Fruit fly (Drosophila melanogaster) whole organism, embryonic: ENCODE data around the gene CG5805.

Experiments
- Ada2b ChIP-seq: fragments of 200-800 bp; sonication (Bioruptor generic); IDR thresholded peaks from 2 replicates; pipeline ENCODE4 v1.3.6; 2022; ENCODE audit warnings: missing biosample characterization, missing genetic modification characterization
- CG10321 ChIP-seq: fragments of 200-800 bp; sonication (Bioruptor generic); IDR thresholded peaks from 2 replicates; pipeline ENCODE4 v1.3.6; 2022; ENCODE audit warnings: missing biosample characterization, missing genetic modification characterization
- CG10462 ChIP-seq: fragments of 200-800 bp; sonication (Bioruptor generic); optimal IDR thresholded peaks from 2 replicates; lab custom pipeline; 2016; ENCODE audit warnings: missing biosample characterization, missing genetic modification characterization
- CG10565 ChIP-seq: fragments of 200-800 bp; sonication (Bioruptor generic); optimal IDR thresholded peaks from 3 replicates; lab custom pipeline; 2016; ENCODE audit warnings: missing biosample characterization, mild to moderate bottlenecking, missing genetic modification characterization
- CG11456 ChIP-seq: fragments of 200-800 bp; sonication (Bioruptor generic); IDR thresholded peaks from 3 replicates; pipeline ENCODE4 v1.3.6; 2022; ENCODE audit warnings: missing biosample characterization, missing genetic modification characterization
- CG12104 ChIP-seq: fragments of 200-800 bp; sonication (Bioruptor generic); optimal IDR thresholded peaks from 3 replicates; lab custom pipeline; 2016; ENCODE audit warnings: missing biosample characterization, missing genetic modification characterization
- CG17328 ChIP-seq: fragments of 200-800 bp; sonication (Bioruptor generic); IDR thresholded peaks from 2 replicates; pipeline ENCODE4 v1.3.6; 2022; ENCODE audit warnings: missing biosample characterization, missing genetic modification characterization
- CG17361 ChIP-seq: fragments of 200-800 bp; sonication (Bioruptor generic); IDR thresholded peaks from 3 replicates; pipeline ENCODE4 v1.3.6; 2022; ENCODE audit warnings: missing biosample characterization, missing genetic modification characterization
- CG3281 ChIP-seq: fragments of 200-800 bp; sonication (Bioruptor generic); optimal IDR thresholded peaks from 3 replicates; lab custom pipeline; 2017; ENCODE audit warnings: missing biosample characterization, mild to moderate bottlenecking, missing genetic modification characterization
- CG34376 ChIP-seq: fragments of 200-800 bp; sonication (Bioruptor generic); optimal IDR thresholded peaks from 2 replicates; lab custom pipeline; 2018; ENCODE audit warnings: missing biosample characterization, mild to moderate bottlenecking, missing genetic modification characterization
- CG3838 ChIP-seq: fragments of 200-800 bp; sonication (Bioruptor generic); optimal IDR thresholded peaks from 3 replicates; lab custom pipeline; 2016; ENCODE audit warnings: missing biosample characterization, missing genetic modification characterization
- CG7786 ChIP-seq: fragments of 200-800 bp; sonication (Bioruptor generic); optimal IDR thresholded peaks from 2 replicates; lab custom pipeline; 2016; ENCODE audit warnings: missing biosample characterization, missing genetic modification characterization
- CG9727 ChIP-seq: fragments of 200-800 bp; sonication (Bioruptor generic); optimal IDR thresholded peaks from 3 replicates; lab custom pipeline; 2017; ENCODE audit warnings: missing biosample characterization, mild to moderate bottlenecking, missing genetic modification characterization
- CG9876 ChIP-seq: fragments of 200-800 bp; sonication (Bioruptor generic); optimal IDR thresholded peaks from 2 replicates; lab custom pipeline; 2016; ENCODE audit warnings: missing biosample characterization, missing genetic modification characterization
- CTCF ChIP-seq: fragments of 200-800 bp; sonication (Bioruptor generic); optimal IDR thresholded peaks from 2 replicates; lab custom pipeline; 2017; ENCODE audit warnings: missing biosample characterization, mild to moderate bottlenecking, missing genetic modification characterization, moderate library complexity
- Camta ChIP-seq: fragments of 200-800 bp; sonication (Bioruptor generic); optimal IDR thresholded peaks from 2 replicates; lab custom pipeline; 2016; ENCODE audit warnings: missing biosample characterization, missing genetic modification characterization
- CrebB ChIP-seq: fragments of 200-800 bp; sonication (Bioruptor generic); optimal IDR thresholded peaks from 3 replicates; lab custom pipeline; 2018; ENCODE audit warnings: missing biosample characterization, mild to moderate bottlenecking, missing genetic modification characterization
- D ChIP-seq, 2 experiments: fragments of 200-800 bp in 1 of 2; fragments of >200 bp in 1 of 2; sonication (Bioruptor generic) in 1 of 2; optimal IDR thresholded peaks; 2 replicates in 1 of 2; 3 replicates in 1 of 2; lab custom pipeline; 2017; ENCODE audit warnings: mild to moderate bottlenecking in 1 of 2, missing biosample characterization in 1 of 2, missing genetic modification characterization in 1 of 2, missing genetic modification reagents in 1 of 2
- Dip3 ChIP-seq: fragments of 200-800 bp; sonication (Bioruptor generic); optimal IDR thresholded peaks from 3 replicates; lab custom pipeline; 2016; ENCODE audit warnings: missing biosample characterization, missing genetic modification characterization
- Dp ChIP-seq: fragments of 200-800 bp; sonication (Bioruptor generic); optimal IDR thresholded peaks from 2 replicates; lab custom pipeline; 2018; ENCODE audit warnings: missing biosample characterization, mild to moderate bottlenecking, missing genetic modification characterization, moderate library complexity
- ERR ChIP-seq: fragments of 200-800 bp; sonication (Bioruptor generic); optimal IDR thresholded peaks from 2 replicates; lab custom pipeline; 2016; ENCODE audit warnings: missing biosample characterization, missing genetic modification characterization
- HHEX ChIP-seq: fragments of 200-800 bp; sonication (Bioruptor generic); optimal IDR thresholded peaks from 3 replicates; lab custom pipeline; 2017; ENCODE audit warnings: missing biosample characterization, mild to moderate bottlenecking, missing genetic modification characterization, missing genetic modification reagents
- Hey ChIP-seq: fragments of 200-800 bp; sonication (Bioruptor generic); optimal IDR thresholded peaks from 3 replicates; lab custom pipeline; 2018; ENCODE audit warnings: missing biosample characterization, mild to moderate bottlenecking, missing genetic modification characterization
- Hr78 ChIP-seq, 2 experiments: fragments of 200-800 bp in 1 of 2; fragments of >200 bp in 1 of 2; sonication (Bioruptor generic) in 1 of 2; optimal IDR thresholded peaks; 2 replicates each; lab custom pipeline; 2017 to 2019; ENCODE audit warnings: missing biosample characterization in 2 of 2, missing genetic modification characterization in 2 of 2, mild to moderate bottlenecking in 1 of 2, moderate library complexity in 1 of 2
- Neu2 ChIP-seq: fragments of 200-800 bp; sonication (Bioruptor generic); optimal IDR thresholded peaks from 3 replicates; lab custom pipeline; 2016; ENCODE audit warnings: missing biosample characterization, missing genetic modification characterization, borderline replicate concordance
- Nf-YB ChIP-seq: fragments of 200-800 bp; sonication (Bioruptor generic); optimal IDR thresholded peaks from 3 replicates; lab custom pipeline; 2019; ENCODE audit warnings: missing biosample characterization, mild to moderate bottlenecking, missing genetic modification characterization, moderate library complexity
- NfI ChIP-seq: fragments of 200-800 bp; sonication (Bioruptor generic); optimal IDR thresholded peaks from 3 replicates; lab custom pipeline; 2018; ENCODE audit warnings: missing biosample characterization, mild to moderate bottlenecking, missing genetic modification characterization, moderate library complexity
- Rx ChIP-seq: fragments of 200-800 bp; sonication (Bioruptor generic); IDR thresholded peaks from 2 replicates; pipeline ENCODE4 v1.3.6; 2022; ENCODE audit warnings: missing biosample characterization, missing genetic modification characterization
- YL-1 ChIP-seq: fragments of 200-800 bp; sonication (Bioruptor generic); optimal IDR thresholded peaks from 3 replicates; lab custom pipeline; 2017; ENCODE audit warnings: missing biosample characterization, mild to moderate bottlenecking, missing genetic modification characterization
- ap ChIP-seq: fragments of 200-800 bp; sonication (Bioruptor generic); IDR thresholded peaks from 2 replicates; pipeline ENCODE4 v1.3.6; 2022; ENCODE audit warnings: missing biosample characterization, missing genetic modification characterization
- bigmax ChIP-seq: fragments of 200-800 bp; sonication (Bioruptor generic); optimal IDR thresholded peaks from 2 replicates; lab custom pipeline; 2018; ENCODE audit warnings: missing biosample characterization, mild to moderate bottlenecking, missing genetic modification characterization
- ci ChIP-seq: fragments of 200-800 bp; sonication (Bioruptor generic); IDR thresholded peaks from 3 replicates; pipeline ENCODE4 v1.3.6; 2022; ENCODE audit warnings: missing biosample characterization, missing genetic modification characterization
- dm ChIP-seq: fragments of 200-800 bp; sonication (Bioruptor generic); optimal IDR thresholded peaks from 3 replicates; lab custom pipeline; 2016; ENCODE audit warnings: missing biosample characterization, missing genetic modification characterization
- dpn ChIP-seq, 2 experiments: fragments of 200-800 bp; sonication (Bioruptor generic); optimal IDR thresholded peaks; 3 replicates each; lab custom pipeline; 2016; ENCODE audit warnings: missing biosample characterization in 2 of 2, missing genetic modification characterization in 2 of 2
- ems ChIP-seq: fragments of 200-800 bp; sonication (Bioruptor generic); optimal IDR thresholded peaks from 3 replicates; lab custom pipeline; 2016; ENCODE audit warnings: missing biosample characterization, missing genetic modification characterization
- gsb-n ChIP-seq: fragments of 200-800 bp; sonication (Bioruptor generic); optimal IDR thresholded peaks from 3 replicates; lab custom pipeline; 2018; ENCODE audit warnings: missing biosample characterization, mild to moderate bottlenecking, missing genetic modification characterization
- hkb ChIP-seq, 2 experiments: fragments of 200-800 bp in 1 of 2; fragments of >200 bp in 1 of 2; sonication (Bioruptor generic) in 1 of 2; IDR thresholded peaks in 1 of 2; optimal IDR thresholded peaks in 1 of 2; 2 replicates each; pipeline versions ENCODE4 v1.3.6 to Lab custom; 2017 to 2022; ENCODE audit warnings: missing biosample characterization in 1 of 2, missing genetic modification characterization in 1 of 2
- klu ChIP-seq: fragments of 200-800 bp; sonication (Bioruptor generic); IDR thresholded peaks from 2 replicates; pipeline ENCODE4 v1.3.6; 2022; ENCODE audit warnings: missing biosample characterization, missing genetic modification characterization
- kni ChIP-seq: fragments of 200-800 bp; sonication (Bioruptor generic); optimal IDR thresholded peaks from 3 replicates; lab custom pipeline; 2017; ENCODE audit warnings: mild to moderate bottlenecking, missing biosample characterization, missing genetic modification reagents, missing genetic modification characterization
- lola ChIP-seq, 3 experiments: fragments of >200 bp in 2 of 3; fragments of 200-800 bp in 1 of 3; sonication (Bioruptor generic) in 1 of 3; optimal IDR thresholded peaks; 2 replicates each; lab custom pipeline; 2017 to 2019; ENCODE audit warnings: missing biosample characterization in 3 of 3, missing genetic modification characterization in 3 of 3, mild to moderate bottlenecking in 1 of 3, moderate library complexity in 1 of 3
- nau ChIP-seq: fragments of 200-800 bp; sonication (Bioruptor generic); optimal IDR thresholded peaks from 3 replicates; lab custom pipeline; 2017; ENCODE audit warnings: missing biosample characterization, mild to moderate bottlenecking, missing genetic modification characterization, missing genetic modification reagents
- nerfin-1 ChIP-seq: fragments of 200-800 bp; sonication (Bioruptor generic); optimal IDR thresholded peaks from 3 replicates; lab custom pipeline; 2019; ENCODE audit warnings: missing biosample characterization, mild to moderate bottlenecking, missing genetic modification characterization, moderate library complexity
- scrt ChIP-seq: fragments of 200-800 bp; sonication (Bioruptor generic); optimal IDR thresholded peaks from 2 replicates; lab custom pipeline; 2018; ENCODE audit warnings: missing biosample characterization, mild to moderate bottlenecking, missing genetic modification characterization, moderate library complexity
- wek ChIP-seq: fragments of 200-800 bp; sonication (Bioruptor generic); optimal IDR thresholded peaks from 3 replicates; lab custom pipeline; 2018; ENCODE audit warnings: missing biosample characterization, mild to moderate bottlenecking, missing genetic modification characterization, moderate library complexity
- z ChIP-seq: fragments of 200-800 bp; sonication (Bioruptor generic); IDR thresholded peaks from 3 replicates; pipeline ENCODE4 v1.3.6; 2022; ENCODE audit warnings: missing biosample characterization, missing genetic modification characterization
- zen ChIP-seq: fragments of 200-800 bp; sonication (Bioruptor generic); optimal IDR thresholded peaks from 3 replicates; lab custom pipeline; 2018; ENCODE audit warnings: missing biosample characterization, mild to moderate bottlenecking, missing genetic modification characterization, moderate library complexity
- zfh2 ChIP-seq: fragments of 200-800 bp; sonication (Bioruptor generic); optimal IDR thresholded peaks from 2 replicates; lab custom pipeline; 2016; ENCODE audit warnings: missing biosample characterization, missing genetic modification characterization

The CG5805 gene

dm6 chr3R:24771273-24772231 lies 15.7 kb downstream of the CG5805 start, which contains the start of gene CG42331 (continued):
- TF ChIP-seq CG12104, result peak; percentile 50
- TF ChIP-seq scrt (GFP tag; lab: Kevin White, UChicago), result peak; percentile 37
- TF ChIP-seq zen (tag; lab: Kevin White, UChicago), result no peak
- peak; percentile 45 for TF ChIP-seq Ada2b (GFP tag; lab: Robert Waterston, UW)
- no peak for TF ChIP-seq CrebB
- 0 out of 2 replicates have a peak, but pooled peaks have one; percentile 30 for TF ChIP-seq ap (GFP tag; lab: Robert Waterston, UW)
- no peak for TF ChIP-seq CG11456 (GFP tag; lab: Robert Waterston, UW)
- TF ChIP-seq dpn (GFP tag; optimal IDR thresholded peaks at IDR 0.05; lab: Kevin White, UChicago), result peak in 1 of 2 experiments; percentile 57
- no peak for TF ChIP-seq Neu2 (GFP tag; lab: Kevin White, UChicago)
- peak; percentile 45; the same call in 2 of the 3 replicates for TF ChIP-seq ci (GFP tag; lab: Robert Waterston, UW)
- no peak for TF ChIP-seq CG3838 (GFP tag; lab: Kevin White, UChicago)
- peak; percentile 64 for TF ChIP-seq klu (GFP tag; lab: Robert Waterston, UW)
- no peak for TF ChIP-seq lola (GFP tag; optimal IDR thresholded peaks at IDR 0.05; lab: Kevin White, UChicago)
- no peak for TF ChIP-seq bigmax
- TF ChIP-seq Nf-YB (GFP tag; lab: Kevin White, UChicago), result peak; percentile 29
- TF ChIP-seq z, result peak; percentile 71; the same call in 2 of the 3 replicates
- TF ChIP-seq dm, result no peak
- TF ChIP-seq CG10462 (GFP tag; lab: Kevin White, UChicago), result peak; percentile 3
- peak; percentile 71 for TF ChIP-seq CG3281 (GFP tag; lab: Kevin White, UChicago)
- TF ChIP-seq ERR, result peak; percentile 47
- TF ChIP-seq CG17361 (GFP tag; lab: Robert Waterston, UW), result peak; percentile 69
- peak in 1 of 2 experiments; percentile 64 for TF ChIP-seq Hr78 (GFP tag; optimal IDR thresholded peaks at IDR 0.05; lab: Kevin White, UChicago)
- no peak for TF ChIP-seq D (optimal IDR thresholded peaks at IDR 0.05; lab: Kevin White, UChicago)
- TF ChIP-seq D (GFP tag; optimal IDR thresholded peaks at IDR 0.05; lab: Kevin White, UChicago), result peak; percentile 35
- TF ChIP-seq CG9876 (GFP tag; lab: Kevin White, UChicago), result no peak
- TF ChIP-seq HHEX, result peak; percentile 66
- peak; percentile 46 for TF ChIP-seq Dip3 (GFP tag; lab: Kevin White, UChicago)
- TF ChIP-seq CG10565, result no peak
- TF ChIP-seq NfI (GFP tag; lab: Kevin White, UChicago), result peak; percentile 38
- peak; percentile 66 for TF ChIP-seq kni
- no peak for TF ChIP-seq wek (GFP tag; lab: Kevin White, UChicago)
- TF ChIP-seq Dp (GFP tag; lab: Kevin White, UChicago), result no peak
- TF ChIP-seq ems (GFP tag; lab: Kevin White, UChicago), result peak; percentile 48
- TF ChIP-seq Camta (GFP tag; lab: Kevin White, UChicago), result peak; percentile 39
- peak; percentile 80 for TF ChIP-seq CG34376 (GFP tag; lab: Kevin White, UChicago)
- no peak for TF ChIP-seq YL-1 (GFP tag; lab: Kevin White, UChicago)
- TF ChIP-seq hkb (optimal IDR thresholded peaks at IDR 0.05; lab: Kevin White, UChicago), result no peak
- peak; percentile 61 for TF ChIP-seq hkb (GFP tag; IDR thresholded peaks at IDR 0.05; lab: Robert Waterston, UW)
- TF ChIP-seq Hey (tag; lab: Kevin White, UChicago), result peak; percentile 95
- no peak for TF ChIP-seq CG17328 (GFP tag; lab: Robert Waterston, UW)
- peak; percentile 46 for TF ChIP-seq nau
- peak; percentile 28 for TF ChIP-seq zfh2 (GFP tag; lab: Kevin White, UChicago)
- no peak for TF ChIP-seq CG10321 (GFP tag; lab: Robert Waterston, UW)
- peak; percentile 55 for TF ChIP-seq CG9727 (GFP tag; lab: Kevin White, UChicago)
- no peak; the same call in 1 of the 2 replicates for TF ChIP-seq Rx (GFP tag; lab: Robert Waterston, UW)
- TF ChIP-seq CG7786 (GFP tag; lab: Kevin White, UChicago), result peak; percentile 60
- no peak for TF ChIP-seq CTCF (GFP tag; lab: Kevin White, UChicago)
- peak; percentile 54 for TF ChIP-seq gsb-n (tag; lab: Kevin White, UChicago)
- TF ChIP-seq nerfin-1 (tag; lab: Kevin White, UChicago), result peak; percentile 34
